Worm (Caenorhabditis elegans): ENCODE results near the gene irk-1.

Gene irk-1

DNA sequence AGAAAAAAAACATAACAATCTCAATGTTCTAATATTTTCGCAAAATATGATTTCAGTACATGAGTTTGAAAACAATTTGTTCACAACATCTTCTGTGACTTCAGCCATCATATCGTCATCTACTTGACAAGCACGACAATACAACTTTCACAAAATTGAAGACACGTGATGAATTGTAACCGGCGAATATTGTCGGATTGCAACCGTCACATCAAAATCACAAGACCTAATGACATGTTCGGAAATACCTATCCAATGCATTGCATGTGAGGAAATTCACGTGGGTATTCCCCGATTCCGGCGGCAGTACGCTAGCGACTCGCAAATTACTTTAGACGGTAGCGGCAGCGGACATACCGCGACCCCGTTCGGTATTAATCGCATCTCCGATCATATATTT, 36.4 kb downstream of the irk-1 start:
- TF ChIP-seq ama-1 (optimal IDR thresholded peaks at IDR 0.05), result no peak
- TF ChIP-seq tbx-11 (GFP tag; IDR thresholded peaks at IDR 0.05), result no peak
- no peak for TF ChIP-seq B0310.2 (tag; optimal IDR thresholded peaks at IDR 0.05)
- no peak for TF ChIP-seq hmbx-1 (tag; optimal IDR thresholded peaks at IDR 0.05)
- TF ChIP-seq hmg-4 (GFP tag; optimal IDR thresholded peaks at IDR 0.05), result no peak
- TF ChIP-seq flt-1 (GFP tag; IDR thresholded peaks at IDR 0.05), result no peak
- TF ChIP-seq tra-4 (tag; optimal IDR thresholded peaks at IDR 0.05), result no peak
- no peak for TF ChIP-seq scrt-1 (GFP tag; IDR thresholded peaks at IDR 0.05)
- no peak for TF ChIP-seq ceh-13 (GFP tag; optimal IDR thresholded peaks at IDR 0.05)
- TF ChIP-seq ceh-36 (tag; optimal IDR thresholded peaks at IDR 0.05), result no peak
- no peak for TF ChIP-seq hnd-1 (tag; optimal IDR thresholded peaks at IDR 0.05)

DNA sequence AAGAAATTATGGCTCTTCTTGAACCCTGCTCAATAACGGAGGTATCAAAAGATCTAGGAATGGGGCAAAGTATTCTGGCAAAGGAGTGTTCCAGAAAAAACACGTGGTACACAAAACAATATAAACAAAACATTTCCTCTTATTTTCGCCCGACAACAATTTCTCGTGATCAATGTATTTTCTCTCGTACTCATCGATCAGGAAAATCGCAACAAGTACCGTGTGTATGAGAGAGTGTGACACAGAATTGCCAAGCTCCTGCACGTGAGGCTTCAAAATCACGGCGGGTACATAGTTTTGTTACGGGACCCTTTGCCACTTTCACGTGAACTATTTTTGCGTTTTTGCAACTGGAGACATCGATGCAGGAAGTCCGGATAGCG, 36.9 kb downstream of the irk-1 start:
- no peak for TF ChIP-seq sea-1 (GFP tag; conservative IDR thresholded peaks at IDR 0.05)
- no peak for TF ChIP-seq ceh-13 (GFP tag; optimal IDR thresholded peaks at IDR 0.05)
- TF ChIP-seq flt-1 (GFP tag; IDR thresholded peaks at IDR 0.05), result no peak
- no peak for TF ChIP-seq tbx-37 (GFP tag; conservative IDR thresholded peaks at IDR 0.05)
- TF ChIP-seq hnd-1 (tag; optimal IDR thresholded peaks at IDR 0.05), result no peak

DNA sequence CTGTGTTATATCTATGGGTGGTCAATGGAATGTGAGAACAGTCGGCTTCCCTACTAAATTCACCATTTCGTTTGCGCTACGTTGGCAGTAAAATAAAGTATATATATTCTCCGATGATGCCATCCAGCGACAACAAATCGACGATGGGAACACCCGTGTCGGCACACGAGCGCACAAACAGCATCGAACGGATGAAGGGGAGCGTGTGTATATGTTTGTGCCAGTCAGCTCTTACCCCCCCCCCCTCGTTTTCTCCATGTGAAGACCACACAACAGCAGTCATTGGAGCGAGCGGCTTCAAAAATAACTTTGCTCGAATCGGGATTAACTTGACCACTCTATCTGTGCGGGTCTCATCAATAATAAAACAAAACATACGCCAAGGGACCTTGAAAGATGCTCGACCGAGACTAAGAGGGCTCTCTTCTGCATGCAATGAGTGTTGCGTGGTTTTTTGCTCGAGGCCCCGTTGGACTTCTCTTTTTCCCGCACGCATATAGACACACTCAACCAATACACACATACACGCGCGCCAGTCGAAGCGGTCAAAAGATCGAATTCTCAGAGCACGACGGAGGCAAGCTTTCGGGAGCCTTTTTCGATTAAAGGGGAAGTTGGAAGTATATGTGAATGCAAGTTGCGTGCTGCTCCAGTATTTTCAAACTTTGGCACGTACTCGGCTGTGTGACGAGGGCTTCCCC, 37.5 kb downstream of the irk-1 start:
- no peak for TF ChIP-seq pes-1 (GFP tag; IDR thresholded peaks at IDR 0.05)
- peak; percentile 33 for TF ChIP-seq hmg-4 (GFP tag; optimal IDR thresholded peaks at IDR 0.05)

DNA sequence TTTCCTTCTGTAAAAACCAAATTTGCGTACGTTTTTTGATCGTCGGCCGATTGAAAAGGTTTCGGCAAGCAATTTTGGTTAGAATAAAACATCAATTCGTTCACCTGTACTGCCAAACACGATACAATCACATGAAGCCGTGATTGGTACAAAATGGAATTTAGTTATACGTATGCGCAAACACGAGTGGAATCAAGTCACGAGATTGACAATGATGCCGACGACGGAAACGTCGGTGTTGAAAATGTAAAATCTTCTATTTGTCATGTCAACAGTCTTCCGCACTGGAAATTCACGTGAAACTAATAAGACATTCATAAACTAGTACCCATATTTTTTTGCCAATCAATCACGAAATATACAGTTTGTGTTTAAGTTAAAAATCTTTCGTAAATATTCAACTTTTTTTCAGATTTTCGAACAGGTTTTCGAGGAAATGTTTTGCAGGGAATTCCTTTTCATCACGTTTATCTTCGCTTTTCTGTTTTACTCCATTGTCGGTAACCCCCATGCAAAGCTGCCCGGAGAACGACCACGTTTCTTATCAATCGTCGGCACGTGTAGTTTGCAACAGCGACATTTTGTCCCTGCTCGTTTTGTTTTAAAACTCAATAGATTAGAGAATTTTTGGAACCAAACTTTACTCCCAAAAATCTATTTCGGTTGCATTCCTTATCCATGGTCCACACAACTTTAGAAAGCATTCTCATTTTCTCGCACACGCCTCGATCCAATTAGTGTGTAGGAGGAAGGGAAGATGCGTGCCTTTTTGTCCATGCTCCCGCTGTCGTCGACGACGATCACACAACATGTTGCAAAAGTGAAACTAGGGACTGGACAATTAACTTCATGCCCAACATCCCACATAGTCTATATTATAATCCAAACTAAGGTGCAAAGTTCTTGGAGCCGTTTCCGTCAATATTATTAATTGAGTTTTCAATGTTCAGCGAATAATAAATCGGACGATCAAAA, 38.6 kb downstream of the irk-1 start:
- TF ChIP-seq sea-1 (GFP tag; conservative IDR thresholded peaks at IDR 0.05), result no peak
- no peak for TF ChIP-seq hmg-4 (GFP tag; optimal IDR thresholded peaks at IDR 0.05)
- no peak for TF ChIP-seq B0310.2 (tag; optimal IDR thresholded peaks at IDR 0.05)
- no peak for TF ChIP-seq tbx-37 (GFP tag; conservative IDR thresholded peaks at IDR 0.05)

DNA sequence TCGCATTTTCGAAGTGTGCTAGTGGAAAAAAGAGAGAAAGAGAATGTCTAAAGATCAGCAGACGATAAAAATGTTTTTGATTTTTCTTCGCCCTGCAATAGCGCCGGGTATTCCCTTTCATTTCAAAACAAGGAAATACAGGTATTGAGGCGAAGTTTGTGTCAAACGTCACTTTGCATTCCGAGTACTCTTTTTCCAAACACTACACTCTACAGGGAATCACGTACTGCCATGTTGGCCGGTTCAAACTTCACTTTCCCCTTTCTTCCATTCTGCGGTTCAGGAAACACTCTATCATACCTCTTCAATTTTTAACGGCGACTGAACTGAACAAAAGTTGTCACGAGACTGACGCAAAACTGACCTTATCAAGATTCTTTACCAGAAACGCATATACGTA, 39.4 kb downstream of the irk-1 start:
- no peak for TF ChIP-seq pes-1 (GFP tag; IDR thresholded peaks at IDR 0.05)
- TF ChIP-seq tbx-11 (GFP tag; IDR thresholded peaks at IDR 0.05), result no peak
- TF ChIP-seq B0310.2 (tag; optimal IDR thresholded peaks at IDR 0.05), result no peak
- TF ChIP-seq ets-7 (tag; optimal IDR thresholded peaks at IDR 0.05), result no peak
- no peak for TF ChIP-seq aly-1 (tag; optimal IDR thresholded peaks at IDR 0.05)
- TF ChIP-seq tra-4 (tag; optimal IDR thresholded peaks at IDR 0.05), result no peak
- TF ChIP-seq ceh-13 (GFP tag; optimal IDR thresholded peaks at IDR 0.05), result no peak
- no peak for TF ChIP-seq scrt-1 (GFP tag; IDR thresholded peaks at IDR 0.05)
- TF ChIP-seq hmbx-1 (tag; optimal IDR thresholded peaks at IDR 0.05), result no peak
- TF ChIP-seq sea-1 (GFP tag; conservative IDR thresholded peaks at IDR 0.05), result no peak

DNA sequence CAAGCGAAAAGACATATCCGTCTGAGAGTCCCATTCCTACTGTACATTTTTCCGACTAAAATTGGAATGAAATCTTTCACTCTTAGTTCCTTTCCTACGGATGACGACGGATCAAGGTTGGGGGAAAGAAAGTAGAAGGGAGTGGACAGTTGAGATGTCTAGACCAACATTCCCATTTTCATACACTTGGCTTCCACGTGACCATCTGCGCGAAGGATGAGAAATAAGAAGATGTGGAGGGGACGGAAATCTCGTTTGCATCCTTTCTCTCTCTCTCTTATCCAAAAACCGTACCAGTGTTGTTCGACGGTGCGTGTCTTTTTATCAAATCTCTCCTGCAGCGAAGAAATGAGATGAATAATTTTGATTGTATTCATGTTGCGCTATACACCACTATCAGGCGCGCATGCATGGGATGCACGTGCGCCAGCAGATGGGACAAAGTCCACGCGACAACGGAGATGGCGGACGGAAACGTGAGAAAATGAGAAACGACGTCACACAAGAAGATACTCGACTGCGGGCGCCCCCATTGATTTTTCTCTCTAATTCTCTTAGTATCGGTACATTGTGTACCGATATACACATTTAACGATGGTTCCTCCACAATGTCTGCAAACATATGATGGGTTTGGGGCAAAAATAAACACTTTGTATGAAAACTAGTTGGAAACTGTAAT, 40.4 kb downstream of the irk-1 start:
- TF ChIP-seq F13C5.2 (tag; optimal IDR thresholded peaks at IDR 0.05), result peak; percentile 21
- no peak for TF ChIP-seq ets-7 (tag; optimal IDR thresholded peaks at IDR 0.05)
- TF ChIP-seq hmg-4 (GFP tag; optimal IDR thresholded peaks at IDR 0.05), result peak; percentile 22

DNA sequence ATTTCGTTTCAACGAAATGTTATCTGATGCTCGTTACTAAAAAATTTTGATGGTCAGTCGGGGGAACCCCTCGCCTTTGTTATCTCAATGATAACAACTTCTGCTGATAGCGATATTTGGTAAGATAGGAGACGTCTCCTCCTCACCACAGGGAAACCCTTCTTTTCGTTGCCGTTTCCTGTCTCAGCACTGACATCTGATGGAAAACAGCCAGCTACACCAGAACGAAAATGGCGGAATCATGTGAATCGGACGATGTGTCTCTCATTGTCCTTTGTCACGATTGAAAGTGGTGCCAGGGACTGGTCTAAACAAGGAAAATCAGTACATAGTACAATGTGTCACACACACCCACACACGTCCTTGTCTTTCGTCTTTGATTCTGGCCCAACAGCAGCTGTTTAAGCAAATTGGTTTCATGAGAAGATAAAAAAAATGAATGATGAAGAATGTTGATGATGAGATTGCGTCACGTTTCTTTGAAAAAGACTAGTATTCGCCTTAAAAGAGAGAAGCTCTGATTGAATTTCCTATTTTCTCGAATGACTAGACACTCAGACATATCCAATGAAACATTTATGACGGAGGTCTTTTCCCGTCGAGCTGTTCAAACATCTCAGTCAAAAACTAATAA, 41.4 kb downstream of the irk-1 start:
- no peak for TF ChIP-seq tbx-37 (GFP tag; conservative IDR thresholded peaks at IDR 0.05)
- TF ChIP-seq F13C5.2 (tag; optimal IDR thresholded peaks at IDR 0.05), result no peak
- TF ChIP-seq ceh-13 (GFP tag; optimal IDR thresholded peaks at IDR 0.05), result no peak
- TF ChIP-seq hnd-1 (tag; optimal IDR thresholded peaks at IDR 0.05), result no peak
- TF ChIP-seq pes-1 (GFP tag; IDR thresholded peaks at IDR 0.05), result no peak
- no peak for TF ChIP-seq scrt-1 (GFP tag; IDR thresholded peaks at IDR 0.05)
- no peak for TF ChIP-seq hmg-4 (GFP tag; optimal IDR thresholded peaks at IDR 0.05)
- TF ChIP-seq ama-1 (optimal IDR thresholded peaks at IDR 0.05), result no peak
- TF ChIP-seq ceh-36 (tag; optimal IDR thresholded peaks at IDR 0.05), result no peak

DNA sequence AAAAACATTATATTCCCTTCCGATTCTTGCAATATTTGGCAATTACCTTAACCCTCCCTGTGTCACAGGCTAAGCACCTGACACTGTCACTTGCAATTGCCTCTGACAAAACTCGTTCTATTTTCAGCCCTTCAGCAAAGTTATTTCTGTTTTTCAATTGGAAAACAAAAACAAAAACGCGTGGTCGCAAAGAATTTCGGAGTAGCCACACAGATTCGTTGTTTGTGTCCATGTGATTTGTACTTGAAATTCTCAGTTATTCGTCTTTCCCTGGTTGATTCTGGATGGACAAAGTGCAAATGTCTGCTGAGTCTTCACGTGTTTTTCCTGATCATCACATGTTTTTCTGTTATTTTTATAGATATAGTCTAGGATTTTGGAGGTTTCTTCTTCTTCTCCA, 42.4 kb downstream of the irk-1 start:
- no peak for TF ChIP-seq ceh-36 (tag; optimal IDR thresholded peaks at IDR 0.05)
- no peak for TF ChIP-seq ama-1 (optimal IDR thresholded peaks at IDR 0.05)
- no peak for TF ChIP-seq hmg-4 (GFP tag; optimal IDR thresholded peaks at IDR 0.05)
- no peak for TF ChIP-seq B0310.2 (tag; optimal IDR thresholded peaks at IDR 0.05)
- TF ChIP-seq ceh-13 (GFP tag; optimal IDR thresholded peaks at IDR 0.05), result no peak
- no peak for TF ChIP-seq aly-1 (tag; optimal IDR thresholded peaks at IDR 0.05)
- no peak for TF ChIP-seq F13C5.2 (tag; optimal IDR thresholded peaks at IDR 0.05)
- TF ChIP-seq ets-7 (tag; optimal IDR thresholded peaks at IDR 0.05), result no peak
- no peak for TF ChIP-seq flt-1 (GFP tag; IDR thresholded peaks at IDR 0.05)
- no peak for TF ChIP-seq tbx-11 (GFP tag; IDR thresholded peaks at IDR 0.05)
- TF ChIP-seq sea-1 (GFP tag; conservative IDR thresholded peaks at IDR 0.05), result no peak
- TF ChIP-seq tbx-37 (GFP tag; conservative IDR thresholded peaks at IDR 0.05), result no peak
- TF ChIP-seq hnd-1 (tag; optimal IDR thresholded peaks at IDR 0.05), result no peak
- TF ChIP-seq tra-4 (tag; optimal IDR thresholded peaks at IDR 0.05), result no peak
- TF ChIP-seq hmbx-1 (tag; optimal IDR thresholded peaks at IDR 0.05), result no peak
- TF ChIP-seq scrt-1 (GFP tag; IDR thresholded peaks at IDR 0.05), result no peak
